Fruit fly (Drosophila melanogaster): Measurements from ENCODE around the gene tx.

tx gene

dm6 chr3R:26480362-26480761 lies 39.8 kb downstream of the tx start:
- TF ChIP-seq CG8478 (optimal IDR thresholded peaks at IDR 0.05) (no peak), CTCF (optimal IDR thresholded peaks at IDR 0.05) (no peak)

DNA sequence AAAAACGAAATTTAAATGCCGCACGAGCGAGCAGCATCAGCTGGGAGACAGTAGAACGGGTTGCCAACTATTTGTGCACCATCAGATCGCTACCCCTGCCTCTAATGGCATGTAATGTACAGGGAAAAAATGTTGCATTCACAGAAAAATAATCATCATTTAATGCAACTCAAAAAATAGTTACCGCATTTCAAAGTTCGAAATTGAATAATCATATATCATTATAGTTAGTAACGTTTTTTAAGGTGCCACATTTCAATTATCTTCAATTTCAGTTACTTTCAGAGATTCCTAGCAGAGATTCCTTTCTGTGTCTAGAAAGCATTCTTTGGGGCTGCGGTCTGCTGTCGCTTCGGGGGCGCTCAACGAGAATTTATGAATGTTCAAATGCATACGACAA lies 40.7 kb downstream of the tx start:
- TF ChIP-seq CTCF (optimal IDR thresholded peaks at IDR 0.05) = no peak
- TF ChIP-seq CG8478 (optimal IDR thresholded peaks at IDR 0.05) = no peak

dm6 chr3R:26483657-26484056 lies 43.1 kb downstream of the tx start:
- TF ChIP-seq CG8478 (optimal IDR thresholded peaks at IDR 0.05) = no peak
- no peak for TF ChIP-seq CTCF (optimal IDR thresholded peaks at IDR 0.05)

DNA sequence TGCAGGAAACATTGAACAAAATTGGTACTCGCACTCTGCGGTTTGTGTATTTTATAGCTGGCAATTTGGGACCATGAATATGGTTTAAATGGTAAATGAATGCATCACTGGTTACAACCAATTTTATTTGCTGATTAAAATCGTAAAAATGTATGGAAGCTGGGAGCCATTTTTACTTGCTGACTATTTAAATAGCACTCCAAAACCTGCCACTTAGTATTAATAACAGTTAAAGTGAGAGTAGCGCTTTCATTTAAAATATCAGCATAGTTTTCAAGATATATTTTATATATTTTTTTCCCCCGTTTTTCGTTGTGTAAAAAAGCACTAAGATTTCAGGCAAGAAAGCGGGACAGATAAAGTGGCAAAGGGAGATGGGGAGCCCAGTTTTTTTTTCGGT lies 43.9 kb downstream of the tx start:
- TF ChIP-seq CTCF (optimal IDR thresholded peaks at IDR 0.05) = no peak
- TF ChIP-seq CG8478 (optimal IDR thresholded peaks at IDR 0.05) = no peak

DNA sequence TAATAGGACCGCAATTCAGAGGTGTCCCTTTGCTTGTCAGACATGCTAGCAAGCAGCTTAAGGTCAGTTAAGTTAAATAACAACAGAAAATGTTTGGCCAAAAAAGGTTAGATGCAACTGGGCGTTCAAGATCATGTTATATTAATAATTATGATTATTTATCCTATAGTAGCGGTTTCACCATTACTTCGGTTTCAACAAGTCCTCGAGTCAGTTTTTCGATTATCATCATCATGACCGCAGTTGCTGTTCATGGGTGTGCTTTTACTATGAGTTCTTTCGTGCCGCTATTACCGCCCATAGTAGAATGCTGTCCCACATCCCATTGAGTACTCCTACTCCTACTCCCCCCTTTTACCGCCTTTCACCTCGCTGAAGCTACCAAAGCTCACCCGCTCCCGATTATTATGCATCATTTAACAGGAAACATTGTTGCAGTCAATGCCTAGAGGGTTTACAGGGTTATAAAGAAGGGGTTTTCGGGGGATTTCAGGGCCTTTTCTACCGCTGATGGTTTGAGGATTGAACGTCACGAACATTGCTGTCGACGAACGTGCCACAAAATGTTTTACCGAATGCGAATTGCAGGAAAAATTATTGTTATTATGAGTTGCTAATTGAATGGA lies 44.8 kb downstream of the tx start:
- TF ChIP-seq CTCF (optimal IDR thresholded peaks at IDR 0.05) (no peak), CG8478 (optimal IDR thresholded peaks at IDR 0.05) (no peak)

DNA sequence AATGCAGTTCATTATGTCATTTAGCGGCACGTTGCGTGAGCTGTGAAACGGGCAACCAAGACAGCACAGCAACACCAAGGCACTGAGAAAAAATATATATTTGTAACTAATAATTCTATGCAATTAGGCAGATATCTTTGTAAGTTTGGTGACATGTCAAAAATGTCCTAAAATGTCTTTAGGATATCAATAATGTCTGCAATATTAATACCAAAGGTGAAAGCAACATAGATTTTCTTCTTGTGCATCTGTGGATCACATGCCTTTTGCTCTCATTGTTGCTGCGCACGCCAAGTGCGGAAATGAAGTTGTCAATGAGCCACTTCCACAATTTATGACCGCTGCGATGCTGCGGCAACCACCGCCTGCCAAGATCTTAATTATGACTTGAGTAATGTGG lies 48.9 kb downstream of the tx start:
- TF ChIP-seq CTCF (optimal IDR thresholded peaks at IDR 0.05) (no peak), CG8478 (optimal IDR thresholded peaks at IDR 0.05) (no peak)

DNA sequence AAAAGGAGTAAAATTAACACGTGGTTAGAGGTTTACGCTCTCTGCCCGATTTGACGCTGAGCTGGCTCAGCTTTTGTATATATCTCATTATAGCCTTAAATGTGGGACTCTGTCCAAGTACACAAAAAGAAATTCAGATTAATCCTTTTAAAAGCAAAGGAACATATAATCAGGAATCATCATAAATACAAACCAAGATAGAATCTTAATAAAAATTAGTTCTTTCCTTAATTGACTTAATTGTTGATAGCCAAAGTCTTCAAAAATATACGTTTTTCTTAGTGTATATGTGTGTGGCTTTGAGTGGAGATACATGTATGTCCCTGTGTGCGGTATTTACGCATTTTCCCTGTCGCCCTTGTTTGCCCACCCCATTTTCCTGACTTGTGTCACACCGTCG lies 53.7 kb downstream of the tx start:
- TF ChIP-seq CTCF (optimal IDR thresholded peaks at IDR 0.05) (no peak), CG8478 (optimal IDR thresholded peaks at IDR 0.05) (no peak)

DNA sequence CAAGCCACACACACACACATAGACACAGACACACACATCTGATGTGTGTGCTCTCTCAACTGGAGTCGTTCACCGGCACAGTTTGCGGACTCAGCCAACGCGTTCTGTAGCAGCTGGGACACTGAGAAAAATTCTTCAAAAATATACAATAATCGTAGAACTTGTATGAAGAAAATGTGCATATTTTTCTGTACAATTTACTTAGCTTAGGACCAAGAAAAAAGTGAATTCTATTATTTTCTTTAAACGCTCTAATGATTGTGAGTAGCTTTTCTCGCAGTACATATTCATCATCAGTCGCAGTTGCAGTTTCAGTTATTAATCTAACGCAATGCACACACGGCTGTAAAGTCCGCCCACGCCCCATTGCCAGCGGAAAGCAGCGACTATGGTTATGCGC lies 55.8 kb downstream of the tx start:
- TF ChIP-seq CG8478 (optimal IDR thresholded peaks at IDR 0.05) (no peak), CTCF (optimal IDR thresholded peaks at IDR 0.05) (no peak)
